Fruit fly (Drosophila melanogaster) Kc167 (cell line): ENCODE results near the gene Cand1.

Experiments
- Sin3A ChIP-seq: fragments of >200 bp; optimal IDR thresholded peaks from 2 replicates; lab custom pipeline; 2018; ENCODE audit warnings: missing external identifiers
- h ChIP-seq: fragments of >200 bp; optimal IDR thresholded peaks from 3 replicates; lab custom pipeline; 2018; ENCODE audit warnings: missing external identifiers
- insv ChIP-seq: fragments of >200 bp; optimal IDR thresholded peaks from 3 replicates; lab custom pipeline; 2018; ENCODE audit warnings: missing external identifiers
- psq ChIP-seq: fragments of >200 bp; optimal IDR thresholded peaks from 2 replicates; lab custom pipeline; 2017; ENCODE audit warnings: missing external identifiers
- ttk ChIP-seq: sonication (Bioruptor generic); optimal IDR thresholded peaks from 2 replicates; lab custom pipeline; 2017; ENCODE audit warnings: missing external identifiers

dm6 chr2L:10395035-10395434 lies 32.5 kb upstream of the Cand1 start:
- TF ChIP-seq insv (no peak), ttk (lab: Kevin White, UChicago) (no peak), psq (no peak), h (no peak), Sin3A (lab: Kevin White, UChicago) (no peak)
